Fruit fly (Drosophila melanogaster) S2 (cell line): ENCODE data around the gene COX6AL2.

ENCODE experiments used
- CG8478 ChIP-seq: fragments of >200 bp; optimal IDR thresholded peaks from 2 replicates; lab custom pipeline; 2018
- CTCF ChIP-seq, 2 experiments: fragments of >200 bp; optimal IDR thresholded peaks; 2 replicates each; lab custom pipeline; 2018

The COX6AL2 gene

dm6 chr3L:18914100-18914683 is at the start of gene COX6AL2:
Gene COX6AL2 (minus strand): TSS chr3L:18914150.
- TF ChIP-seq CTCF (optimal IDR thresholded peaks at IDR 0.05; lab: Kevin White, UChicago): peak; percentile 38 to 70
- no peak for TF ChIP-seq CG8478 (lab: Kevin White, UChicago)

dm6 chr3L:18957032-18957431 is 43.1 kb upstream of the COX6AL2 start:
- TF ChIP-seq CTCF (optimal IDR thresholded peaks at IDR 0.05; lab: Kevin White, UChicago) (no peak), CG8478 (lab: Kevin White, UChicago) (no peak)

- TF ChIP-seq CTCF (optimal IDR thresholded peaks at IDR 0.05; lab: Kevin White, UChicago) (no peak), CG8478 (lab: Kevin White, UChicago) (no peak)
These were observed 38.4 kb upstream of the COX6AL2 start for dm6 chr3L:18952399-18952798.

- TF ChIP-seq CG8478 (lab: Kevin White, UChicago) (no peak), CTCF (optimal IDR thresholded peaks at IDR 0.05; lab: Kevin White, UChicago) (no peak)
These were observed 36.4 kb upstream of the COX6AL2 start, which contains the start of gene CG6836 for dm6 chr3L:18950359-18950758. Gene CG6836 (plus strand): TSS chr3L:18950629.

- TF ChIP-seq CG8478 (lab: Kevin White, UChicago) (no peak), CTCF (optimal IDR thresholded peaks at IDR 0.05; lab: Kevin White, UChicago) (no peak)
These were observed 35.2 kb upstream of the COX6AL2 start for dm6 chr3L:18949137-18949536.

- no peak for TF ChIP-seq CG8478 (lab: Kevin White, UChicago)
- TF ChIP-seq CTCF (optimal IDR thresholded peaks at IDR 0.05; lab: Kevin White, UChicago): peak in 1 of 2 experiments; percentile 11
These were observed 33.0 kb upstream of the COX6AL2 start for dm6 chr3L:18946956-18947355.

dm6 chr3L:18945938-18946337 is 32.0 kb upstream of the COX6AL2 start, which contains the start of gene CG32204:
Gene CG32204 (minus strand): TSS chr3L:18946038.
- TF ChIP-seq CG8478 (lab: Kevin White, UChicago) (no peak), CTCF (optimal IDR thresholded peaks at IDR 0.05; lab: Kevin White, UChicago) (no peak)

dm6 chr3L:18924790-18925189 is 10.8 kb upstream of the COX6AL2 start, which contains the start of gene CG43049:
Gene CG43049 (plus strand): TSS chr3L:18925090.
- TF ChIP-seq CTCF (optimal IDR thresholded peaks at IDR 0.05; lab: Kevin White, UChicago): no peak
- TF ChIP-seq CG8478 (lab: Kevin White, UChicago): no peak

- TF ChIP-seq CG8478 (lab: Kevin White, UChicago) (no peak), CTCF (optimal IDR thresholded peaks at IDR 0.05; lab: Kevin White, UChicago) (no peak)
These were observed 8.1 kb upstream of the COX6AL2 start, which contains the start of gene CG3819 for dm6 chr3L:18922086-18922485. Gene CG3819 (minus strand): TSS chr3L:18922108.

dm6 chr3L:18920219-18920618 is 6.3 kb upstream of the COX6AL2 start, which contains the start of gene CG18223:
Gene CG18223 (minus strand): TSS chr3L:18920319.
- no peak for TF ChIP-seq CTCF (optimal IDR thresholded peaks at IDR 0.05; lab: Kevin White, UChicago)

dm6 chr3L:18917281-18917680 is 3.3 kb upstream of the COX6AL2 start, which contains the start of gene CG6839:
Gene CG6839 (plus strand): TSS chr3L:18917581.
- TF ChIP-seq CG8478 (lab: Kevin White, UChicago) (no peak), CTCF (optimal IDR thresholded peaks at IDR 0.05; lab: Kevin White, UChicago) (no peak)

- TF ChIP-seq CTCF (optimal IDR thresholded peaks at IDR 0.05; lab: Kevin White, UChicago) (peak; percentile 71 to 77), CG8478 (lab: Kevin White, UChicago) (no peak)
These were observed 2.5 kb upstream of the COX6AL2 start for dm6 chr3L:18916466-18916865.

dm6 chr3L:18911082-18911481 is 2.9 kb downstream of the COX6AL2 start, which contains the start of gene Ir75d:
Gene Ir75d (minus strand): TSS chr3L:18911182.
- TF ChIP-seq CTCF (optimal IDR thresholded peaks at IDR 0.05; lab: Kevin White, UChicago) (no peak), CG8478 (lab: Kevin White, UChicago) (no peak)

dm6 chr3L:18904772-18905601 is 9.0 kb downstream of the COX6AL2 start, which contains the start of the genes CSN1b and Prp6:
Gene CSN1b (minus strand): TSS chr3L:18904930.
Gene Prp6 (plus strand): TSS chr3L:18905372.
- TF ChIP-seq CTCF (optimal IDR thresholded peaks at IDR 0.05; lab: Kevin White, UChicago) (no peak), CG8478 (lab: Kevin White, UChicago) (no peak)

- no peak for TF ChIP-seq CG8478 (lab: Kevin White, UChicago)
- peak in 1 of 2 experiments; percentile 34 for TF ChIP-seq CTCF (optimal IDR thresholded peaks at IDR 0.05; lab: Kevin White, UChicago)
These were observed 12.5 kb downstream of the COX6AL2 start, which contains the start of the genes arx and CG6843 for dm6 chr3L:18901411-18901810. Gene arx (minus strand): TSS chr3L:18901554. Gene CG6843 (plus strand): TSS chr3L:18901594.
